Fruit fly (Drosophila melanogaster) whole organism, pupa: Measurements from ENCODE around the gene CG5958.

Experiments used
- CG10348 ChIP-seq: fragments of 200-800 bp; sonication (Bioruptor generic); IDR thresholded peaks from 2 replicates; pipeline ENCODE4 v1.3.6; 2022; ENCODE audit warnings: missing biosample characterization, missing genetic modification characterization
- CG12605 ChIP-seq: fragments of 200-800 bp; sonication (Bioruptor generic); IDR thresholded peaks from 2 replicates; pipeline ENCODE4 v1.3.6; 2022; ENCODE audit warnings: missing biosample characterization, missing genetic modification characterization
- CG13204 ChIP-seq: fragments of 200-800 bp; sonication (Bioruptor generic); optimal IDR thresholded peaks from 2 replicates; lab custom pipeline; 2018; ENCODE audit warnings: missing biosample characterization, mild to moderate bottlenecking, missing genetic modification characterization, moderate library complexity
- CG14655 ChIP-seq: fragments of 200-800 bp; sonication (Bioruptor generic); optimal IDR thresholded peaks from 3 replicates; lab custom pipeline; 2017; ENCODE audit warnings: mild to moderate bottlenecking, missing biosample characterization, missing genetic modification reagents, missing genetic modification characterization
- CG15710 ChIP-seq: fragments of 200-800 bp; sonication (Bioruptor generic); optimal IDR thresholded peaks from 2 replicates; lab custom pipeline; 2018; ENCODE audit warnings: missing biosample characterization, mild to moderate bottlenecking, missing genetic modification characterization, moderate library complexity
- CG17806 ChIP-seq: fragments of 200-800 bp; sonication (Bioruptor generic); optimal IDR thresholded peaks from 2 replicates; lab custom pipeline; 2018; ENCODE audit warnings: missing biosample characterization, mild to moderate bottlenecking, missing genetic modification characterization, moderate library complexity
- CG32121 ChIP-seq: fragments of 200-800 bp; sonication (Bioruptor generic); IDR thresholded peaks from 2 replicates; pipeline ENCODE4 v1.3.6; 2022; ENCODE audit warnings: missing biosample characterization, missing genetic modification characterization
- CG34367 ChIP-seq: fragments of 200-800 bp; sonication (Bioruptor generic); optimal IDR thresholded peaks from 2 replicates; lab custom pipeline; 2018; ENCODE audit warnings: missing biosample characterization, mild to moderate bottlenecking, missing genetic modification characterization
- CG4496 ChIP-seq: fragments of 200-800 bp; sonication (Bioruptor generic); IDR thresholded peaks from 3 replicates; pipeline ENCODE4 v1.3.6; 2022; ENCODE audit warnings: missing biosample characterization, missing genetic modification characterization
- CG8159 ChIP-seq: fragments of 200-800 bp; sonication (Bioruptor generic); optimal IDR thresholded peaks from 3 replicates; lab custom pipeline; 2018; ENCODE audit warnings: missing biosample characterization, mild to moderate bottlenecking, missing genetic modification characterization, moderate library complexity
- CG8301 ChIP-seq: fragments of 200-800 bp; sonication (Bioruptor generic); optimal IDR thresholded peaks from 2 replicates; lab custom pipeline; 2018; ENCODE audit warnings: missing biosample characterization, mild to moderate bottlenecking, missing genetic modification characterization
- CG9948 ChIP-seq: fragments of 200-800 bp; sonication (Bioruptor generic); optimal IDR thresholded peaks from 2 replicates; lab custom pipeline; 2018; ENCODE audit warnings: missing biosample characterization, mild to moderate bottlenecking, missing genetic modification characterization, moderate library complexity
- D1 ChIP-seq: fragments of 200-800 bp; sonication (Bioruptor generic); optimal IDR thresholded peaks from 2 replicates; lab custom pipeline; 2018; ENCODE audit warnings: missing biosample characterization, mild to moderate bottlenecking, missing genetic modification characterization, moderate library complexity
- EcR ChIP-seq: fragments of 200-800 bp; sonication (Bioruptor generic); optimal IDR thresholded peaks from 3 replicates; lab custom pipeline; 2019; ENCODE audit warnings: missing biosample characterization, missing genetic modification characterization, mild to moderate bottlenecking, moderate library complexity, missing genetic modification reagents
- Ets98B ChIP-seq: fragments of 200-800 bp; sonication (Bioruptor generic); IDR thresholded peaks from 2 replicates; pipeline ENCODE4 v1.3.6; 2022; ENCODE audit warnings: missing biosample characterization, missing genetic modification characterization
- Pif1A ChIP-seq: fragments of 200-800 bp; sonication (Bioruptor generic); optimal IDR thresholded peaks from 3 replicates; lab custom pipeline; 2016; ENCODE audit warnings: missing biosample characterization, missing genetic modification characterization
- Pif1B ChIP-seq: fragments of 200-800 bp; sonication (Bioruptor generic); optimal IDR thresholded peaks from 3 replicates; lab custom pipeline; 2016; ENCODE audit warnings: missing biosample characterization, missing genetic modification characterization
- Snoo ChIP-seq: fragments of 200-800 bp; sonication (Bioruptor generic); optimal IDR thresholded peaks from 3 replicates; lab custom pipeline; 2017; ENCODE audit warnings: missing biosample characterization, mild to moderate bottlenecking, missing genetic modification characterization, inconsistent platforms
- fd96Ca ChIP-seq: fragments of 200-800 bp; sonication (Bioruptor generic); IDR thresholded peaks from 3 replicates; pipeline ENCODE4 v1.3.6; 2022; ENCODE audit warnings: missing biosample characterization, missing genetic modification characterization
- gl ChIP-seq: fragments of 200-800 bp; sonication (Bioruptor generic); optimal IDR thresholded peaks from 2 replicates; lab custom pipeline; 2018; ENCODE audit warnings: missing biosample characterization, mild to moderate bottlenecking, missing genetic modification characterization
- rn ChIP-seq: fragments of 200-800 bp; sonication (Bioruptor generic); IDR thresholded peaks from 2 replicates; pipeline ENCODE4 v1.3.6; 2022; ENCODE audit warnings: missing biosample characterization, missing genetic modification characterization

Gene CG5958

DNA sequence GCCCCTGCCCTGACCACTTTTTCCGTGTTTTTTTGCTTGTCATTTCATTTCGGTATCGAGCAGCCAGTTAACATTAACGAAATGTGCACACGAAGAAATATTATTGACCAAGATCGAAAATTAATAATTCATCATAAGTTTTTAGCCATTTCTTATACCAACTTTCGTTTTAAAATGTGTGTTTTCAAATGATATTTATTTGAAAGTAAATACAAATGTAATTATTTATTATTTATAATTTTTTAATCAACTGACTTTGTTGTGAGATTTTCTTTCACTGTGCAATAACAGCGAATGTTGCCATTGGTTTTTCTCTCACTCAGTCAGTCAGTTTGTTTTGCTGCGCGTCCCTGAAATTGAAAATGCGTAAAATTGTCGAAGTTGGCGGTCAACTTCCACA, 37.5 kb downstream of the CG5958 start:
- TF ChIP-seq CG34367 (no peak), CG17806 (peak; percentile 25), CG10348 (GFP tag; lab: Robert Waterston, UW) (no peak), Pif1A (GFP tag; lab: Kevin White, UChicago) (no peak), Snoo (tag; lab: Kevin White, UChicago) (peak; percentile 37), CG8301 (no peak), CG15710 (peak; percentile 23), CG8159 (peak; percentile 41), CG9948 (tag; lab: Kevin White, UChicago) (peak; percentile 10), gl (tag; lab: Kevin White, UChicago) (no peak), CG13204 (GFP tag; lab: Kevin White, UChicago) (no peak), fd96Ca (GFP tag; lab: Robert Waterston, UW) (no peak), EcR (GFP tag; lab: Kevin White, UChicago) (no peak), Pif1B (GFP tag; lab: Kevin White, UChicago) (no peak), CG12605 (GFP tag; lab: Robert Waterston, UW) (no peak), D1 (tag; lab: Kevin White, UChicago) (no peak), Ets98B (GFP tag; lab: Robert Waterston, UW) (0 out of 2 replicates have a peak, but pooled peaks have one; percentile 6), CG14655 (no peak), CG4496 (no peak), rn (GFP tag; lab: Robert Waterston, UW) (no peak), CG32121 (no peak)

DNA sequence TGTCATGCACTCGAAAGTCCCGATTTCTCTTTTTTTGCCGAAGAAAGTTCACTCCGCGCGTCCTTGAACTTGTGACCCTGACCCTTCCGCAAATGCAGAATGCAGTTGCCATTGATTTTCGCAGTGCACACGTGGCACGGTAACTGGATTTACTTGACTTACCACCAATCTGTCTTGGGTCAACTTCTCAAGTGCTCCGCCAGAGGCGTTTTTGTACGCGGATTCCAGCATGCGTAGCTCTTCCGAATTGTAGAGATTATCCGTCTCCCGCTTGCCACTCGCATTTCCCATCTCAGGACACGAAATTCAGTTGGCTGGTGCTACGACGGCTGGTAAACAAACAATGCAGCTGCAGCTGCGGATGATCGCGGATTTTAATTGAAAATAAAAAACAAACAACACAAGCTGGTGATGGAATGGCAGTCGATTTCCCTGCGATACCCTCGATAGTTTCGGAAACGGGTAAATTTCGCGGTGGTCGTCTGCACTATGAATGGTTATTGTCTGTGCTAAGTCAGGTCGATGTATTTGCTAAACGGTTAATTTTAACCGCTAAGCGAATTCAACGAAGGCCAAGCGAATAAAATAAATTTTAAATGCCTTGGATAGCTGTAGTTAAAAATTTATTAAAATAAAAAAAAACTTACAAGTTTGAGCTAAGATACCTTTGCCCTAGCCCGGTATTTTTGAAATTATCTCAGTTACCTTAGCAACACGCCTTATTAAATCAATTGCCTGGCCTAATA, 45.3 kb downstream of the CG5958 start, which contains the start of the genes CG5149 and gudu:
CG5149 (minus strand) TSS at position 441 of the 746 bp plus-strand sequence.
gudu (plus strand) TSS at position 696 of the 746 bp plus-strand sequence.
- TF ChIP-seq CG10348 (GFP tag; lab: Robert Waterston, UW) (no peak), CG34367 (no peak), gl (tag; lab: Kevin White, UChicago) (no peak), EcR (GFP tag; lab: Kevin White, UChicago) (peak; percentile 59), CG8159 (no peak), Pif1B (GFP tag; lab: Kevin White, UChicago) (no peak), CG13204 (GFP tag; lab: Kevin White, UChicago) (no peak), CG12605 (GFP tag; lab: Robert Waterston, UW) (no peak), CG4496 (peak; percentile 21; the same call in 1 of the 3 replicates), Ets98B (GFP tag; lab: Robert Waterston, UW) (peak; percentile 24; the same call in 1 of the 2 replicates), D1 (tag; lab: Kevin White, UChicago) (peak; percentile 14), CG9948 (tag; lab: Kevin White, UChicago) (no peak), CG32121 (no peak), CG15710 (peak; percentile 13), Snoo (tag; lab: Kevin White, UChicago) (peak; percentile 26), Pif1A (GFP tag; lab: Kevin White, UChicago) (no peak), rn (GFP tag; lab: Robert Waterston, UW) (0 out of 2 replicates have a peak, but pooled peaks have one; percentile 17), fd96Ca (GFP tag; lab: Robert Waterston, UW) (peak; percentile 62; the same call in 2 of the 3 replicates), CG17806 (no peak), CG14655 (no peak), CG8301 (no peak)
- TF ChIP-seq, all 21 proteins: peak for 8

DNA sequence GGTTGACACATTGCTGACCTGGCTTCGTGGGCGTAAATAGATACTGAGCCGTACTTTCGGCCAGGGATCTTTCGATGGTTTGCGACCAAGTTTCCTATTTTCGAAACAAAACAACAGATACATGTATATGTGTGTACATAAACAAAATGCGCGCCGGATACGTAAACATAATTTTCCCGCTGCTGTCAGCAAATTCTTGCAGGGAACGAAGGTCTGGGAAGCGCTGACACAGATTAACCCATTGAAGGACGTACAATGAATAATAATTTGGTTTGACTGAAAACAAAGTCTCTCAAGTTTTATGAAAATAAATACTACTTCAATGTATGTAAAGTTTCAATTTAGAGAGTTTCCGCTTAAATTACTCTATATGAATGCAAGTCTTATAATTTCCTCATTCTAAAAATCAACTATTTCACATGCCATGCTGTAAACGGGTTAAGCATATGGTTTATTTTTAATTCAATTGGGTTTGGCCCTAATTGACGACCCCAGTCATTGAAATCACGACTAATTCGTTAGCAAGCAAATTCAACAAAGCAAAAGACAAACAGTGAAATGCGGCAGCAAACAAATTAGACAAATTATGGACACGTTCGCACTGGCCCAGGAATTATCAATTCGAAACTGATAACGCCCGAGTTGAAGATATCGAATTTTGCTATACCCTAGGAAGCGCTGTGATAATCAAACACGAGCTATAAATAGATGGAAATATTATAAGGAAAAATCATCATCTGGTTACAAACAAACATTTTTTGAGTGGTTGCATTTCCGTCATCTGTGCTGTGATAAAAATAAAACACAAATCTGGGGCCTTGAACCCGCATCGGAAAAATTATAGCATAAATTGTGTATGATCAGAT, 46.5 kb downstream of the CG5958 start:
- TF ChIP-seq fd96Ca (GFP tag; lab: Robert Waterston, UW) (no peak), CG10348 (GFP tag; lab: Robert Waterston, UW) (no peak), CG15710 (no peak), CG12605 (GFP tag; lab: Robert Waterston, UW) (no peak), CG17806 (no peak), D1 (tag; lab: Kevin White, UChicago) (no peak), CG8159 (no peak), gl (tag; lab: Kevin White, UChicago) (no peak), Ets98B (GFP tag; lab: Robert Waterston, UW) (no peak), CG9948 (tag; lab: Kevin White, UChicago) (no peak), CG34367 (no peak), CG8301 (no peak)
- TF ChIP-seq, all 21 proteins: peak for 0
